In the genomic region with DNA sequence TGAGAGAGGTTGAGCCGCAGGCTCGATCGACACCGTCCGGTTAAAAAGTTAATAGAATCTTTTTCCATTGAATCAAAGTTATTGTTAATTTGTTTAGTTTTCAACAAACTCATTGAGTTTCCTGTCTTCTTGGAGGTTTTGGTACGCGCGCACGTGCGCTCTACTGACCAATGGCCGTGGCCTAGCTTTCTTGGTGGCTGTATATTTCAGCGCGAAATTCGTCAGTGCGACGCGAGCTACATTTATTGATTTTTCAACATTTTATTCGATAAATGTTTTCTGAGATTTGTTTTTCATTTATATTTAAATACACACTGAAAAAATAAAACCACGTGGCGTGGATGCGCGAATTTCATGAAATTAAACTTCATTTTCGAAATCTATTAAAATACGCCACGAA, we compare ENCODE assay signal across 1 worm cellular context.
A peak's percentile ranks its signal among the peaks of the same experiment; 100 is the strongest.
TF ChIP-seq lines count a peak whose summit lies in the region.

TSS of gene bir-1 (plus strand) at position 312 of the 400 bp plus-strand sequence.

TF ChIP-seq in whole organism, L4 larva, 104 proteins besides CTCF, POLR2A, EP300 and RAD21 (continued from another document):
- no peak for TF ChIP-seq F37D6.2 (tag; optimal IDR thresholded peaks at IDR 0.05; lab: Kevin White, UChicago)
- no peak for TF ChIP-seq zip-2 (tag; optimal IDR thresholded peaks at IDR 0.05; lab: Kevin White, UChicago)
- TF ChIP-seq ceh-82 (tag; optimal IDR thresholded peaks at IDR 0.05; lab: Kevin White, UChicago): no peak
- TF ChIP-seq ztf-11 (tag; optimal IDR thresholded peaks at IDR 0.05; lab: Kevin White, UChicago): no peak
- no peak for TF ChIP-seq sdz-12 (GFP tag; optimal IDR thresholded peaks at IDR 0.05; lab: Kevin White, UChicago)
- no peak for TF ChIP-seq lin-1 (GFP tag; IDR thresholded peaks at IDR 0.05; lab: Robert Waterston, UW)
- TF ChIP-seq lin-39 (tag; optimal IDR thresholded peaks at IDR 0.05; lab: Kevin White, UChicago): no peak
- no peak for TF ChIP-seq ceh-44 (GFP tag; IDR thresholded peaks at IDR 0.05; lab: Robert Waterston, UW)
- no peak for TF ChIP-seq nhr-76 (tag; optimal IDR thresholded peaks at IDR 0.05; lab: Kevin White, UChicago)
- no peak for TF ChIP-seq T26A8.4 (GFP tag; IDR thresholded peaks at IDR 0.05; lab: Robert Waterston, UW)
- no peak for TF ChIP-seq tra-1 (GFP tag; IDR thresholded peaks at IDR 0.05; lab: Robert Waterston, UW)
- no peak for TF ChIP-seq ZK546.5 (tag; optimal IDR thresholded peaks at IDR 0.05; lab: Kevin White, UChicago)
- peak; percentile 75 for TF ChIP-seq dpl-1 (GFP tag; optimal IDR thresholded peaks at IDR 0.05; lab: Kevin White, UChicago)
- peak; percentile 44; the same call in 1 of the 2 replicates for TF ChIP-seq ZK337.2 (GFP tag; IDR thresholded peaks at IDR 0.05; lab: Robert Waterston, UW)
- no peak for TF ChIP-seq daf-12 (tag; optimal IDR thresholded peaks at IDR 0.05; lab: Kevin White, UChicago)
- no peak for TF ChIP-seq fkh-10 (GFP tag; optimal IDR thresholded peaks at IDR 0.05; lab: Kevin White, UChicago)
- no peak for TF ChIP-seq pqm-1 (tag; optimal IDR thresholded peaks at IDR 0.05; lab: Kevin White, UChicago)
- TF ChIP-seq egl-43 (GFP tag; IDR thresholded peaks at IDR 0.05; lab: Robert Waterston, UW): no peak
- no peak for TF ChIP-seq madf-5 (GFP tag; IDR thresholded peaks at IDR 0.05; lab: Robert Waterston, UW)
- no peak for TF ChIP-seq nhr-11 (tag; optimal IDR thresholded peaks at IDR 0.05; lab: Kevin White, UChicago)
- TF ChIP-seq duxl-1 (tag; optimal IDR thresholded peaks at IDR 0.05; lab: Kevin White, UChicago; ENCODE audit: poor library complexity): no peak
- peak; percentile 31 for TF ChIP-seq nhr-25 (tag; optimal IDR thresholded peaks at IDR 0.05; lab: Kevin White, UChicago; ENCODE audit: borderline replicate concordance, insufficient read depth)
